Worm (Caenorhabditis elegans) whole organism, L1 larva: Measurements from ENCODE around the gene lido-15.

Source experiments
- aly-2 ChIP-seq: fragments of 150-350 bp; optimal IDR thresholded peaks from 2 replicates; lab custom pipeline; 2014; ENCODE audit warnings: missing biosample characterization, missing genetic modification characterization
- ceh-82 ChIP-seq, 3 experiments: fragments of 150-350 bp in 1 of 3; sonication (generic microtip) in 2 of 3; optimal IDR thresholded peaks; 2 replicates each; lab custom pipeline; 2014 to 2017; ENCODE audit warnings: missing biosample characterization in 3 of 3, missing genetic modification characterization in 3 of 3
- hpl-2 ChIP-seq: fragments of 150-350 bp; optimal IDR thresholded peaks from 2 replicates; lab custom pipeline; 2014; ENCODE audit warnings: missing biosample characterization, missing genetic modification reagents, missing genetic modification characterization
- lin-13 ChIP-seq: fragments of 150-350 bp; optimal IDR thresholded peaks from 2 replicates; lab custom pipeline; 2014; ENCODE audit warnings: missing biosample characterization, missing genetic modification reagents, missing genetic modification characterization
- mep-1 ChIP-seq: fragments of 150-350 bp; optimal IDR thresholded peaks from 2 replicates; lab custom pipeline; 2014; ENCODE audit warnings: missing biosample characterization, missing genetic modification characterization
- nhr-237 ChIP-seq: fragments of 150-350 bp; optimal IDR thresholded peaks from 2 replicates; lab custom pipeline; 2014; ENCODE audit warnings: missing biosample characterization, missing genetic modification characterization
- nhr-84 ChIP-seq: sonication (generic microtip); optimal IDR thresholded peaks from 2 replicates; lab custom pipeline; 2017; ENCODE audit warnings: missing biosample characterization, missing genetic modification characterization
- pqm-1 ChIP-seq: sonication (generic microtip); optimal IDR thresholded peaks from 3 replicates; lab custom pipeline; 2017; ENCODE audit warnings: missing biosample characterization, missing genetic modification characterization
- snpc-4 ChIP-seq: fragments of 150-350 bp; optimal IDR thresholded peaks from 2 replicates; lab custom pipeline; 2014; ENCODE audit warnings: missing biosample characterization, missing genetic modification characterization
- unc-62 ChIP-seq: fragments of 150-350 bp; optimal IDR thresholded peaks from 2 replicates; lab custom pipeline; 2014; ENCODE audit warnings: missing biosample characterization, missing genetic modification reagents, missing genetic modification characterization

ce11 chrII:3829623-3830022 lies 17.5 kb downstream of the lido-15 start:
- TF ChIP-seq nhr-84, result no peak
- TF ChIP-seq mep-1 (tag; lab: Kevin White, UChicago), result no peak
- TF ChIP-seq snpc-4, result no peak
- no peak for TF ChIP-seq unc-62 (GFP tag; lab: Kevin White, UChicago)
- TF ChIP-seq aly-2 (tag; lab: Kevin White, UChicago), result no peak
- TF ChIP-seq nhr-237 (tag; lab: Kevin White, UChicago), result no peak
- no peak for TF ChIP-seq pqm-1 (tag; lab: Kevin White, UChicago)
- TF ChIP-seq ceh-82 (tag; optimal IDR thresholded peaks at IDR 0.05; lab: Kevin White, UChicago), result no peak
- no peak for TF ChIP-seq hpl-2 (GFP tag; lab: Kevin White, UChicago)
- no peak for TF ChIP-seq lin-13 (GFP tag; lab: Kevin White, UChicago)
